Fruit fly (Drosophila melanogaster): ENCODE measurements around the gene CG14435.

The CG14435 gene

DNA sequence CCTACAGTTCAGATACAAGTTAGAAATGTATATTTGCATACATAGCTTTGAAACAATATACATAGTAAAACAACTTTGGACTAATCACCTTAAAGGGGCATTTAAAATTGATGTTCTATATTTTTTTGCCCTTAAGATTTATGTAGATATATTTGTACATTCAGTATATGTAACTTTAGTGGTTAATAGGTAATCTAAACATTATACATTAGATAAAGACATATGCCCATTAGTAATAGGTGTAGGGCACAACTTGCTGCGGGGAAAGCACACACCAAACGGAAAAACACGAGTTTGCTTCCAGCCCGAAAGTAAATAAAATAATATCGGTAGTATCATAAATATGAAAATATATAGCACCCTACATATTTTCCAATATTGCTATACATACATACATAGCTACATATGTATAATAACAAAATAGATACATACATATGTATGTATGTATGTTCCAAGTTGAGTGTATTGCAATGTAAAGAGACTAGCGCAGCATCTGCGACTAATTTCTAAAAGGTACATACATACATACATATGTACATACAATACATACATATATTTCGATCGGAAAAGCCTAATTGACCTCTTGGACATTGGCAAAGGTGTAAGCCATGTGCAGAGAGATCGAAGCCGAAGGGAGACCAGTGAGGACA, 19.7 kb upstream of the CG14435 start, which contains the start of gene CG43736 (continued):
- TF ChIP-seq CG14965 (GFP tag; optimal IDR thresholded peaks at IDR 0.05; ENCODE audit: borderline replicate concordance) (peak; percentile 32), Mad (GFP tag; optimal IDR thresholded peaks at IDR 0.05) (peak; percentile 85), CG12659 (GFP tag; optimal IDR thresholded peaks at IDR 0.05) (peak; percentile 97), CG15696 (tag; optimal IDR thresholded peaks at IDR 0.05) (peak; percentile 92), CG14014 (GFP tag; IDR thresholded peaks at IDR 0.05) (peak; percentile 88), Drgx (GFP tag; IDR thresholded peaks at IDR 0.05) (peak; percentile 90), dmrt99B (tag; optimal IDR thresholded peaks at IDR 0.05) (peak; percentile 98), CG7963 (GFP tag; IDR thresholded peaks at IDR 0.05; ENCODE audit: partially characterized antibody) (no peak), CG34422 (GFP tag; IDR thresholded peaks at IDR 0.05) (peak; percentile 86), Eip74EF (GFP tag; optimal IDR thresholded peaks at IDR 0.05) (peak in 1 of 2 experiments; percentile 96), CG18764 (GFP tag; optimal IDR thresholded peaks at IDR 0.05) (peak; percentile 89), nerfin-2 (GFP tag; IDR thresholded peaks at IDR 0.05; ENCODE audit: partially characterized antibody) (no peak), sr (GFP tag; IDR thresholded peaks at IDR 0.05) (peak; percentile 46; the same call in 1 of the 3 replicates), lov (optimal IDR thresholded peaks at IDR 0.05) (no peak), lov (GFP tag; IDR thresholded peaks at IDR 0.05) (0 out of 3 replicates have a peak, but pooled peaks have one; percentile 66), fd102C (GFP tag; optimal IDR thresholded peaks at IDR 0.05) (peak; percentile 51), H2.0 (GFP tag; IDR thresholded peaks at IDR 0.05) (peak; percentile 84), jing (GFP tag; optimal IDR thresholded peaks at IDR 0.05) (peak; percentile 92), CG3847 (GFP tag; IDR thresholded peaks at IDR 0.05) (peak; percentile 92), dati (GFP tag; IDR thresholded peaks at IDR 0.05) (no peak), bsh (GFP tag; optimal IDR thresholded peaks at IDR 0.05) (peak; percentile 92 to 96), exex (tag; optimal IDR thresholded peaks at IDR 0.05) (peak; percentile 79), CG7745 (tag; optimal IDR thresholded peaks at IDR 0.05) (no peak), CG10959 (GFP tag; IDR thresholded peaks at IDR 0.05) (peak; percentile 50; the same call in 1 of the 2 replicates), ro (GFP tag; IDR thresholded peaks at IDR 0.05) (peak; percentile 52; the same call in 1 of the 2 replicates), wdn (GFP tag; IDR thresholded peaks at IDR 0.05) (peak; percentile 70; the same call in 1 of the 2 replicates), CG10147 (GFP tag; optimal IDR thresholded peaks at IDR 0.05) (peak; percentile 98), Hr3 (GFP tag; optimal IDR thresholded peaks at IDR 0.05) (peak; percentile 94), CG1602 (GFP tag; optimal IDR thresholded peaks at IDR 0.05) (peak; percentile 90), CG17361 (GFP tag; IDR thresholded peaks at IDR 0.05) (peak; percentile 99), CG6791 (GFP tag; IDR thresholded peaks at IDR 0.05; ENCODE audit: partially characterized antibody) (no peak), CG14050 (GFP tag; IDR thresholded peaks at IDR 0.05) (peak; percentile 78), Gug (GFP tag; IDR thresholded peaks at IDR 0.05) (peak; percentile 86), CG9215 (GFP tag; IDR thresholded peaks at IDR 0.05) (peak; percentile 83), CG12769 (tag; optimal IDR thresholded peaks at IDR 0.05) (peak; percentile 97), CG33557 (GFP tag; optimal IDR thresholded peaks at IDR 0.05) (peak; percentile 93), CG16779 (GFP tag; IDR thresholded peaks at IDR 0.05) (no peak), CG31224 (GFP tag; IDR thresholded peaks at IDR 0.05) (peak; percentile 80), Poxn (GFP tag; IDR thresholded peaks at IDR 0.05) (peak; percentile 75), nau (GFP tag; optimal IDR thresholded peaks at IDR 0.05) (peak; percentile 95)

All from whole organism, embryonic.